Fruit fly (Drosophila melanogaster) whole organism, wandering third instar larva: ENCODE measurements around the gene NP15.6.

Source experiments
- Abd-B ChIP-seq: fragments of >200 bp; optimal IDR thresholded peaks from 2 replicates; lab custom pipeline; 2017; ENCODE audit warnings: missing biosample characterization, missing genetic modification characterization
- CG32264 ChIP-seq: fragments of 200-800 bp; sonication (Bioruptor generic); optimal IDR thresholded peaks from 2 replicates; lab custom pipeline; 2016; ENCODE audit warnings: missing biosample characterization, missing genetic modification characterization
- CG9705 ChIP-seq: fragments of 200-800 bp; sonication (Bioruptor generic); optimal IDR thresholded peaks from 2 replicates; lab custom pipeline; 2018; ENCODE audit warnings: missing biosample characterization, mild to moderate bottlenecking, missing genetic modification characterization
- CrebA ChIP-seq: fragments of 200-800 bp; sonication (Bioruptor generic); optimal IDR thresholded peaks from 2 replicates; lab custom pipeline; 2016; ENCODE audit warnings: missing biosample characterization, mild to moderate bottlenecking, missing genetic modification characterization, borderline replicate concordance
- Dfd ChIP-seq: fragments of >200 bp; optimal IDR thresholded peaks from 2 replicates; lab custom pipeline; 2017; ENCODE audit warnings: missing biosample characterization, missing genetic modification characterization
- Dif ChIP-seq: fragments of 200-275, 200-300 bp; sonication (Bioruptor generic); optimal IDR thresholded peaks from 2 replicates; lab custom pipeline; 2018; ENCODE audit warnings: missing biosample characterization, missing genetic modification characterization; ENCODE audit not compliant: partially characterized antibody
- GATAd ChIP-seq: sonication (Bioruptor generic); optimal IDR thresholded peaks from 2 replicates; lab custom pipeline; 2016; ENCODE audit warnings: missing biosample characterization, missing genetic modification characterization
- HLH106 ChIP-seq: fragments of 200-800 bp; optimal IDR thresholded peaks from 3 replicates; lab custom pipeline; 2019; ENCODE audit warnings: missing biosample characterization, mild to moderate bottlenecking, missing genetic modification characterization, moderate library complexity
- Hnf4 ChIP-seq: fragments of 200-800 bp; sonication (Bioruptor generic); optimal IDR thresholded peaks from 2 replicates; lab custom pipeline; 2016; ENCODE audit warnings: missing biosample characterization, mild to moderate bottlenecking, missing genetic modification characterization
- Hr78 ChIP-seq: fragments of >200 bp; optimal IDR thresholded peaks from 2 replicates; lab custom pipeline; 2017; ENCODE audit warnings: missing biosample characterization, missing genetic modification characterization
- Hr83 ChIP-seq: fragments of 200-300 bp; sonication (Bioruptor generic); optimal IDR thresholded peaks from 2 replicates; lab custom pipeline; 2016; ENCODE audit warnings: missing biosample characterization, mild to moderate bottlenecking, missing genetic modification characterization, moderate library complexity; ENCODE audit not compliant: poor library complexity, severe bottlenecking
- Jra ChIP-seq: sonication (Bioruptor generic); optimal IDR thresholded peaks from 2 replicates; lab custom pipeline; 2016; ENCODE audit warnings: missing biosample characterization, missing genetic modification characterization
- Mio ChIP-seq: sonication (Bioruptor generic); optimal IDR thresholded peaks from 2 replicates; lab custom pipeline; 2016; ENCODE audit warnings: missing biosample characterization, missing genetic modification characterization
- Myc ChIP-seq: fragments of >200 bp; optimal IDR thresholded peaks from 2 replicates; lab custom pipeline; 2017
- N ChIP-seq: fragments of >200 bp; optimal IDR thresholded peaks from 2 replicates; lab custom pipeline; 2018; ENCODE audit warnings: missing biosample characterization, missing external identifiers, missing genetic modification characterization
- OdsH ChIP-seq: fragments of 200-800 bp; sonication (Bioruptor generic); optimal IDR thresholded peaks from 2 replicates; lab custom pipeline; 2016; ENCODE audit warnings: missing biosample characterization, mild to moderate bottlenecking, missing genetic modification characterization
- Rel ChIP-seq, 2 experiments: fragments of 200-800 bp; sonication (Bioruptor generic) in 1 of 2; optimal IDR thresholded peaks; 2 replicates in 1 of 2; 3 replicates in 1 of 2; lab custom pipeline; 2016 to 2019; ENCODE audit warnings: mild to moderate bottlenecking in 2 of 2, missing biosample characterization in 2 of 2, missing genetic modification characterization in 2 of 2, moderate library complexity in 1 of 2
- Sp1 ChIP-seq: fragments of 200-800 bp; sonication (Bioruptor generic); optimal IDR thresholded peaks from 3 replicates; lab custom pipeline; 2019; ENCODE audit warnings: missing biosample characterization, mild to moderate bottlenecking, missing genetic modification characterization, moderate library complexity
- Vsx2 ChIP-seq: fragments of 200-300, 225-300 bp; sonication (Bioruptor generic); optimal IDR thresholded peaks from 2 replicates; lab custom pipeline; 2018; ENCODE audit warnings: missing biosample characterization, missing genetic modification characterization; ENCODE audit not compliant: partially characterized antibody
- br ChIP-seq: fragments of 200-800 bp; sonication (Bioruptor generic); optimal IDR thresholded peaks from 2 replicates; lab custom pipeline; 2016; ENCODE audit warnings: missing biosample characterization, missing genetic modification characterization
- brk ChIP-seq: fragments of 200-800 bp; sonication (Bioruptor generic); optimal IDR thresholded peaks from 2 replicates; lab custom pipeline; 2016; ENCODE audit warnings: missing biosample characterization, mild to moderate bottlenecking, missing genetic modification characterization
- dl ChIP-seq, 2 experiments: fragments of 175-275, 200-275 bp in 1 of 2; fragments of 200-275 bp in 1 of 2; sonication (Bioruptor generic); optimal IDR thresholded peaks; lab custom pipeline; 2018; ENCODE audit warnings: mild to moderate bottlenecking in 2 of 2, missing biosample characterization in 2 of 2, missing genetic modification characterization in 2 of 2, moderate library complexity in 2 of 2; ENCODE audit not compliant: partially characterized antibody in 2 of 2, insufficient read depth in 1 of 2
- dmrt93B ChIP-seq: fragments of 200-800 bp; sonication (Bioruptor generic); optimal IDR thresholded peaks from 2 replicates; lab custom pipeline; 2018; ENCODE audit warnings: missing biosample characterization, mild to moderate bottlenecking, missing genetic modification characterization
- dsf ChIP-seq: sonication (Bioruptor generic); optimal IDR thresholded peaks from 2 replicates; lab custom pipeline; 2016; ENCODE audit warnings: missing biosample characterization, missing genetic modification characterization, borderline replicate concordance
- ey ChIP-seq: fragments of 200-800 bp; sonication (Bioruptor generic); optimal IDR thresholded peaks from 2 replicates; lab custom pipeline; 2016; ENCODE audit warnings: missing biosample characterization, missing genetic modification characterization
- foxo ChIP-seq, 2 experiments: fragments of 200-800 bp; sonication (Bioruptor generic); optimal IDR thresholded peaks; 2 replicates in 1 of 2; 3 replicates in 1 of 2; lab custom pipeline; 2016 to 2017; ENCODE audit warnings: missing biosample characterization in 2 of 2, missing genetic modification characterization in 2 of 2
- fru ChIP-seq: fragments of 200-800 bp; sonication (Bioruptor generic); optimal IDR thresholded peaks from 3 replicates; lab custom pipeline; 2016; ENCODE audit warnings: missing biosample characterization, mild to moderate bottlenecking, missing genetic modification characterization
- h ChIP-seq: fragments of 200-800 bp; sonication (Bioruptor generic); optimal IDR thresholded peaks from 3 replicates; lab custom pipeline; 2016; ENCODE audit warnings: missing biosample characterization, mild to moderate bottlenecking, missing genetic modification characterization
- jim ChIP-seq: fragments of 175-275, 200-325 bp; sonication (Bioruptor generic); optimal IDR thresholded peaks from 2 replicates; lab custom pipeline; 2016; ENCODE audit warnings: missing biosample characterization, mild to moderate bottlenecking, missing genetic modification characterization
- lola ChIP-seq: fragments of >200 bp; optimal IDR thresholded peaks from 2 replicates; lab custom pipeline; 2017; ENCODE audit warnings: missing biosample characterization, missing genetic modification characterization
- pan ChIP-seq: fragments of >200 bp; optimal IDR thresholded peaks from 2 replicates; lab custom pipeline; 2017
- psq ChIP-seq: fragments of 200-800 bp; sonication (Bioruptor generic); optimal IDR thresholded peaks from 3 replicates; lab custom pipeline; 2017; ENCODE audit warnings: missing biosample characterization, mild to moderate bottlenecking, missing genetic modification characterization, moderate library complexity
- rgr ChIP-seq: fragments of 200-800 bp; sonication (Bioruptor generic); optimal IDR thresholded peaks from 3 replicates; lab custom pipeline; 2016; ENCODE audit warnings: missing biosample characterization, mild to moderate bottlenecking, missing genetic modification characterization
- sage ChIP-seq: fragments of 200-800 bp; sonication (Bioruptor generic); optimal IDR thresholded peaks from 2 replicates; lab custom pipeline; 2016; ENCODE audit warnings: missing biosample characterization, mild to moderate bottlenecking, missing genetic modification characterization
- sv ChIP-seq: fragments of 200-800 bp; sonication (Bioruptor generic); optimal IDR thresholded peaks from 3 replicates; lab custom pipeline; 2016; ENCODE audit warnings: missing biosample characterization, missing genetic modification characterization
- tai ChIP-seq: sonication (Bioruptor generic); optimal IDR thresholded peaks from 2 replicates; lab custom pipeline; 2016; ENCODE audit warnings: missing biosample characterization, missing genetic modification characterization
- usp ChIP-seq: fragments of >200 bp; optimal IDR thresholded peaks from 2 replicates; lab custom pipeline; 2017; ENCODE audit warnings: missing biosample characterization, missing genetic modification characterization
- woc ChIP-seq: sonication (Bioruptor generic); optimal IDR thresholded peaks from 2 replicates; lab custom pipeline; 2016; ENCODE audit warnings: missing biosample characterization, mild to moderate bottlenecking, missing genetic modification characterization

Gene NP15.6

dm6 chr3R:18988957-18989818, 38.0 kb upstream of the NP15.6 start:
- TF ChIP-seq CG9705 (no peak), sv (GFP tag; lab: Kevin White, UChicago) (no peak), Jra (GFP tag; lab: Kevin White, UChicago) (no peak), pan (lab: Kevin White, UChicago) (no peak), woc (no peak), Vsx2 (GFP tag; lab: Kevin White, UChicago) (no peak), dsf (GFP tag; lab: Kevin White, UChicago) (no peak), CrebA (GFP tag; lab: Kevin White, UChicago) (no peak), br (GFP tag; lab: Kevin White, UChicago) (no peak), brk (GFP tag; lab: Kevin White, UChicago) (no peak), Hnf4 (GFP tag; lab: Kevin White, UChicago) (no peak)
- TF ChIP-seq, all 38 proteins: peak for 0

DNA sequence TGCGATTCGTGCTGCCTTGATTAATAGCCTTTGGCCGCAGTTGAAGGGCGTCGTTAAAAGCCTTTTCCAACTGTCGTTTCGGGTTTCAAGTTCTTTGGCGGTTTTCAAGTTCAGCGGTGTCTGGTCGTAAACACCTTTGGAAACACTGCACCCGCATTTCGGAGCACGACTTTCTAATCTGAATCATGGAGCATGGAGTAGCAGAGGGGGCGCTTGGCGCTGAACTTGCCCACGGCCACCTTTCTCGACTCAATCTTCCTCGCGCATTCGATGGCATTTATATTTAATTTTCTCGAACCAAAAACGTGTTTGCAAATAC, 37.4 kb upstream of the NP15.6 start:
- TF ChIP-seq foxo (GFP tag; optimal IDR thresholded peaks at IDR 0.05; lab: Kevin White, UChicago) (no peak), CG32264 (no peak), woc (no peak), Vsx2 (GFP tag; lab: Kevin White, UChicago) (no peak), Hnf4 (GFP tag; lab: Kevin White, UChicago) (no peak), br (GFP tag; lab: Kevin White, UChicago) (no peak), Myc (no peak), brk (GFP tag; lab: Kevin White, UChicago) (no peak), psq (GFP tag; lab: Kevin White, UChicago) (no peak), jim (GFP tag; lab: Kevin White, UChicago) (no peak), Jra (GFP tag; lab: Kevin White, UChicago) (no peak)
- TF ChIP-seq, all 38 proteins: peak for 0

- no peak for TF ChIP-seq Dif
- no peak for TF ChIP-seq Hr78 (GFP tag; lab: Kevin White, UChicago)
- peak; percentile 55 for TF ChIP-seq rgr (GFP tag; lab: Kevin White, UChicago)
- peak; percentile 67 for TF ChIP-seq OdsH
- TF ChIP-seq lola (GFP tag; lab: Kevin White, UChicago) = no peak
- no peak for TF ChIP-seq Vsx2 (GFP tag; lab: Kevin White, UChicago)
- TF ChIP-seq ey (GFP tag; lab: Kevin White, UChicago) = peak; percentile 64
- TF ChIP-seq sage (GFP tag; lab: Kevin White, UChicago) = peak; percentile 7
- TF ChIP-seq Hr83 (GFP tag; lab: Kevin White, UChicago) = no peak
- TF ChIP-seq Mio (GFP tag; lab: Kevin White, UChicago) = no peak
- TF ChIP-seq GATAd = no peak
- TF ChIP-seq sv (GFP tag; lab: Kevin White, UChicago) = no peak
- TF ChIP-seq dmrt93B (GFP tag; lab: Kevin White, UChicago) = peak; percentile 33
- peak; percentile 60 for TF ChIP-seq psq (GFP tag; lab: Kevin White, UChicago)
- TF ChIP-seq CG9705 = no peak
- no peak for TF ChIP-seq Myc
- TF ChIP-seq h (GFP tag; lab: Kevin White, UChicago) = peak; percentile 66
- no peak for TF ChIP-seq pan (lab: Kevin White, UChicago)
- no peak for TF ChIP-seq CrebA (GFP tag; lab: Kevin White, UChicago)
- peak; percentile 80 for TF ChIP-seq fru (GFP tag; lab: Kevin White, UChicago)
- TF ChIP-seq Hnf4 (GFP tag; lab: Kevin White, UChicago) = peak; percentile 49
- peak; percentile 15 for TF ChIP-seq brk (GFP tag; lab: Kevin White, UChicago)
- TF ChIP-seq Sp1 (GFP tag; lab: Kevin White, UChicago) = peak; percentile 77
- peak; percentile 52 for TF ChIP-seq br (GFP tag; lab: Kevin White, UChicago)
- peak; percentile 75 for TF ChIP-seq woc
- TF ChIP-seq N = no peak
- TF ChIP-seq HLH106 (tag; lab: Kevin White, UChicago) = peak; percentile 58
- TF ChIP-seq Dfd (GFP tag; lab: Kevin White, UChicago) = no peak
- TF ChIP-seq jim (GFP tag; lab: Kevin White, UChicago) = no peak
- no peak for TF ChIP-seq usp (GFP tag; lab: Kevin White, UChicago)
- TF ChIP-seq dsf (GFP tag; lab: Kevin White, UChicago) = no peak
- TF ChIP-seq tai (GFP tag; lab: Kevin White, UChicago) = no peak
- peak; percentile 24 for TF ChIP-seq Jra (GFP tag; lab: Kevin White, UChicago)
- no peak for TF ChIP-seq CG32264
- peak in 1 of 2 experiments; percentile 76 for TF ChIP-seq foxo (GFP tag; optimal IDR thresholded peaks at IDR 0.05; lab: Kevin White, UChicago)
- TF ChIP-seq dl (GFP tag; optimal IDR thresholded peaks at IDR 0.05; lab: Kevin White, UChicago; ENCODE audit: insufficient read depth in 1 of 2, partially characterized antibody in 2 of 2) = no peak
- TF ChIP-seq Rel (GFP tag; optimal IDR thresholded peaks at IDR 0.05; lab: Kevin White, UChicago) = no peak
- no peak for TF ChIP-seq Rel (tag; optimal IDR thresholded peaks at IDR 0.05; lab: Kevin White, UChicago)
- no peak for TF ChIP-seq Abd-B (GFP tag; lab: Kevin White, UChicago)
Measured at dm6 chr3R:18990514-18990913, 36.7 kb upstream of the NP15.6 start.
